Fruit fly (Drosophila melanogaster): ENCODE results near the gene CG15747.

Gene CG15747

dm6 chrX:13337454-13337853 lies 664 bp upstream of the CG15747 start, which contains the start of gene RpS15Aa (continued):
- peak; percentile 50 for TF ChIP-seq CG10979 (tag; optimal IDR thresholded peaks at IDR 0.05)
- TF ChIP-seq MTF-1 (GFP tag; optimal IDR thresholded peaks at IDR 0.05; ENCODE audit: borderline replicate concordance), result peak; percentile 91
- peak; percentile 78 for TF ChIP-seq pho (GFP tag; optimal IDR thresholded peaks at IDR 0.05)
- TF ChIP-seq Myb (GFP tag; optimal IDR thresholded peaks at IDR 0.05), result peak; percentile 90
- peak; percentile 76 for TF ChIP-seq CG11398 (GFP tag; optimal IDR thresholded peaks at IDR 0.05)
- peak; percentile 76 for TF ChIP-seq luna (GFP tag; optimal IDR thresholded peaks at IDR 0.05)
- TF ChIP-seq chm (GFP tag; IDR thresholded peaks at IDR 0.05), result peak; percentile 91
- 0 out of 2 replicates have a peak, but pooled peaks have one; percentile 36 for TF ChIP-seq aop (GFP tag; IDR thresholded peaks at IDR 0.05)
- TF ChIP-seq CG13424 (tag; optimal IDR thresholded peaks at IDR 0.05), result peak; percentile 37
- TF ChIP-seq CG5953 (GFP tag; IDR thresholded peaks at IDR 0.05), result peak; percentile 55
- TF ChIP-seq ERR (GFP tag; optimal IDR thresholded peaks at IDR 0.05), result peak; percentile 37
- peak; percentile 32; the same call in 1 of the 3 replicates for TF ChIP-seq vnd (GFP tag; IDR thresholded peaks at IDR 0.05; ENCODE audit: partially characterized antibody)
- peak; percentile 56 for TF ChIP-seq Jarid2 (GFP tag; optimal IDR thresholded peaks at IDR 0.05)
- peak; percentile 64 for TF ChIP-seq CG14050 (GFP tag; IDR thresholded peaks at IDR 0.05)
- no peak for TF ChIP-seq sna (GFP tag; IDR thresholded peaks at IDR 0.05; ENCODE audit: partially characterized antibody)
- TF ChIP-seq bbx (GFP tag; IDR thresholded peaks at IDR 0.05; ENCODE audit: partially characterized antibody), result peak; percentile 60
- peak; percentile 87 for TF ChIP-seq HHEX (GFP tag; optimal IDR thresholded peaks at IDR 0.05)
- TF ChIP-seq pan (optimal IDR thresholded peaks at IDR 0.05), result no peak
- peak in 1 of 2 experiments; percentile 85 for TF ChIP-seq pan (GFP tag; optimal IDR thresholded peaks at IDR 0.05 in 1 of 2, IDR thresholded peaks at IDR 0.05 in 1 of 2)
- peak; percentile 43; the same call in 1 of the 2 replicates for TF ChIP-seq ato (GFP tag; IDR thresholded peaks at IDR 0.05; ENCODE audit: partially characterized antibody)
- TF ChIP-seq ash1 (GFP tag; optimal IDR thresholded peaks at IDR 0.05), result peak; percentile 47
- peak; percentile 32; the same call in 1 of the 2 replicates for TF ChIP-seq nerfin-2 (GFP tag; IDR thresholded peaks at IDR 0.05; ENCODE audit: partially characterized antibody)
- peak; percentile 34 to 67 for TF ChIP-seq Hr51 (GFP tag; optimal IDR thresholded peaks at IDR 0.05)
- peak; percentile 55 for TF ChIP-seq CG11504 (tag; optimal IDR thresholded peaks at IDR 0.05)
- TF ChIP-seq CG4282 (GFP tag; optimal IDR thresholded peaks at IDR 0.05), result no peak
- peak; percentile 38 for TF ChIP-seq Nf-YC (tag; optimal IDR thresholded peaks at IDR 0.05)
- TF ChIP-seq pita (GFP tag; optimal IDR thresholded peaks at IDR 0.05), result peak; percentile 54
- peak; percentile 89 for TF ChIP-seq Dbx (GFP tag; IDR thresholded peaks at IDR 0.05)
- peak; percentile 50 for TF ChIP-seq CG18764 (GFP tag; optimal IDR thresholded peaks at IDR 0.05)
- peak; percentile 33; the same call in 1 of the 3 replicates for TF ChIP-seq CG11695 (GFP tag; IDR thresholded peaks at IDR 0.05)
- peak; percentile 66 for TF ChIP-seq Dad (GFP tag; optimal IDR thresholded peaks at IDR 0.05)
- TF ChIP-seq Oaz (GFP tag; IDR thresholded peaks at IDR 0.05), result peak; percentile 54
- TF ChIP-seq CG18476 (GFP tag; optimal IDR thresholded peaks at IDR 0.05), result no peak
- peak; percentile 36 for TF ChIP-seq Dek (tag; optimal IDR thresholded peaks at IDR 0.05)
- TF ChIP-seq otp (GFP tag; IDR thresholded peaks at IDR 0.05), result peak; percentile 86
- TF ChIP-seq emc (GFP tag; optimal IDR thresholded peaks at IDR 0.05), result peak; percentile 40
- no peak for TF ChIP-seq fru (optimal IDR thresholded peaks at IDR 0.05)
- TF ChIP-seq CG8290 (GFP tag; optimal IDR thresholded peaks at IDR 0.05), result peak; percentile 46
- peak in 1 of 2 experiments; percentile 90 for TF ChIP-seq CG8290 (tag; optimal IDR thresholded peaks at IDR 0.05)
- TF ChIP-seq disco-r (GFP tag; optimal IDR thresholded peaks at IDR 0.05), result peak; percentile 60
- TF ChIP-seq CG6654 (GFP tag; optimal IDR thresholded peaks at IDR 0.05), result peak; percentile 44
- peak; percentile 41 for TF ChIP-seq CG8388 (GFP tag; optimal IDR thresholded peaks at IDR 0.05)
- TF ChIP-seq jumu (GFP tag; optimal IDR thresholded peaks at IDR 0.05), result peak; percentile 45
- peak; percentile 69 for TF ChIP-seq Optix (GFP tag; IDR thresholded peaks at IDR 0.05)
- TF ChIP-seq lov (optimal IDR thresholded peaks at IDR 0.05), result no peak
- peak; percentile 90 for TF ChIP-seq lov (GFP tag; IDR thresholded peaks at IDR 0.05)
- TF ChIP-seq CG12744 (GFP tag; optimal IDR thresholded peaks at IDR 0.05), result peak; percentile 40
- TF ChIP-seq jigr1 (GFP tag; IDR thresholded peaks at IDR 0.05), result 0 out of 3 replicates have a peak, but pooled peaks have one; percentile 20
- peak; percentile 79 for TF ChIP-seq pzg (GFP tag; optimal IDR thresholded peaks at IDR 0.05)
- TF ChIP-seq Xrp1 (GFP tag; IDR thresholded peaks at IDR 0.05), result no peak
- TF ChIP-seq CG13894 (tag; optimal IDR thresholded peaks at IDR 0.05), result peak; percentile 55
